Worm (Caenorhabditis elegans) whole organism, young adult: ENCODE data around the gene C17H11.2.

Experiments
- F33H1.4 ChIP-seq: fragments of 200-800 bp; sonication (Bioruptor generic); IDR thresholded peaks from 2 replicates; pipeline ENCODE4 v1.3.6; 2022; ENCODE audit warnings: missing genetic modification reagents, missing genetic modification characterization, missing compliant biosample characterization
- gei-17 ChIP-seq: fragments of 200-800 bp; sonication (Bioruptor generic); optimal IDR thresholded peaks from 2 replicates; lab custom pipeline; 2018; ENCODE audit warnings: mild to moderate bottlenecking, missing genetic modification characterization, missing compliant biosample characterization
- hrde-1 ChIP-seq: sonication (generic microtip); optimal IDR thresholded peaks from 2 replicates; lab custom pipeline; 2016; ENCODE audit warnings: missing genetic modification characterization, mild to moderate bottlenecking, missing compliant biosample characterization, moderate library complexity, missing genotype, missing genetic modification reagents, borderline replicate concordance
- let-607 ChIP-seq, 2 experiments: fragments of 200-800 bp in 1 of 2; sonication (Bioruptor generic) in 1 of 2; sonication (generic microtip) in 1 of 2; optimal IDR thresholded peaks; 2 replicates each; lab custom pipeline; 2016 to 2018; ENCODE audit warnings: mild to moderate bottlenecking in 2 of 2, missing compliant biosample characterization in 2 of 2, missing genetic modification characterization in 2 of 2, moderate library complexity in 2 of 2, missing genotype in 1 of 2
- pha-4 ChIP-seq: fragments of 150-350 bp; sonication (generic microtip); optimal IDR thresholded peaks from 2 replicates; lab custom pipeline; 2014; ENCODE audit warnings: missing biosample characterization, missing genetic modification reagents, missing genetic modification characterization
- rcor-1 ChIP-seq: fragments of 200-800 bp; sonication (Bioruptor generic); IDR thresholded peaks from 2 replicates; pipeline ENCODE4 v1.3.6; 2022; ENCODE audit warnings: missing genetic modification reagents, missing genetic modification characterization, missing compliant biosample characterization
- unc-130 ChIP-seq: sonication (generic microtip); optimal IDR thresholded peaks from 2 replicates; lab custom pipeline; 2016; ENCODE audit warnings: missing genetic modification reagents, missing genetic modification characterization, missing compliant biosample characterization
- unc-62 ChIP-seq: fragments of 150-350 bp; optimal IDR thresholded peaks from 2 replicates; lab custom pipeline; 2014; ENCODE audit warnings: missing biosample characterization, missing genetic modification reagents, missing genetic modification characterization
- zim-3 ChIP-seq: sonication (generic microtip); optimal IDR thresholded peaks from 2 replicates; lab custom pipeline; 2017; ENCODE audit warnings: mild to moderate bottlenecking, missing genetic modification characterization, moderate library complexity, missing compliant biosample characterization
- ztf-22 ChIP-seq: fragments of 200-800 bp; sonication (Bioruptor generic); optimal IDR thresholded peaks from 2 replicates; lab custom pipeline; 2018; ENCODE audit warnings: mild to moderate bottlenecking, missing genetic modification characterization, moderate library complexity, missing compliant biosample characterization

DNA sequence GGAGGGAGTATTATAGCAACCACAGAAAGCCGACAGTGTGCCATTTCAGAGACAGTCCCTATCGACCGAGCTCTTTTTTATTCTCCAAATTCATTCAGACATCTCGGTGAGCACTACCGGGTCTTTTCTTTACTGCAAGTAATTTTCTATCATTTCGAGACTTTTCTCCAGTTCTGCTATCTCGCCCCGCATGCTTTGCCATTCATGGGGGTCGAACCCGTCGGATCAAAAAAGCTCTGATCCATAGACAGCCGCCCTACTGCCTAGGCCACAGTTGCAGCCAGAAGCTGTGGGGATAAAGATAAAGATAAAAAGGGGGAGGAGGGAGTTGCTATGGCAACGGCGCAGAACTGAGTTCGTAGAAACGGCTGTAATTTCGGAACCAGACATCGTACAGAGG, 18.3 kb upstream of the C17H11.2 start:
- TF ChIP-seq let-607 (tag; optimal IDR thresholded peaks at IDR 0.05; lab: Kevin White, UChicago) (no peak), gei-17 (no peak), zim-3 (tag; lab: Kevin White, UChicago) (no peak), ztf-22 (GFP tag; lab: Kevin White, UChicago) (no peak), hrde-1 (tag; lab: Kevin White, UChicago) (no peak), rcor-1 (GFP tag; lab: Robert Waterston, UW) (no peak), F33H1.4 (GFP tag; lab: Robert Waterston, UW) (no peak), pha-4 (tag; lab: Kevin White, UChicago) (no peak), unc-130 (GFP tag; lab: Kevin White, UChicago) (no peak), unc-62 (no peak)
